Fruit fly (Drosophila melanogaster) whole organism, prepupa: Measurements from ENCODE around the gene Myo31DF.

Experiments used
- CG11902 ChIP-seq: fragments of 200-800 bp; sonication (Bioruptor generic); optimal IDR thresholded peaks from 3 replicates; lab custom pipeline; 2016; ENCODE audit warnings: missing biosample characterization, missing genetic modification characterization
- CG1621 ChIP-seq: fragments of 200-800 bp; sonication (Bioruptor generic); optimal IDR thresholded peaks from 3 replicates; lab custom pipeline; 2018; ENCODE audit warnings: missing biosample characterization, mild to moderate bottlenecking, missing genetic modification characterization
- CG34406 ChIP-seq: fragments of 200-800 bp; sonication (Bioruptor generic); optimal IDR thresholded peaks from 3 replicates; lab custom pipeline; 2016; ENCODE audit warnings: missing biosample characterization, missing genetic modification characterization
- CG6792 ChIP-seq: fragments of 200-800 bp; sonication (Bioruptor generic); optimal IDR thresholded peaks from 3 replicates; lab custom pipeline; 2016; ENCODE audit warnings: missing biosample characterization, missing genetic modification characterization
- CG6808 ChIP-seq: fragments of 200-800 bp; sonication (Bioruptor generic); optimal IDR thresholded peaks from 3 replicates; lab custom pipeline; 2017; ENCODE audit warnings: missing biosample characterization, missing genetic modification characterization, mild to moderate bottlenecking, moderate library complexity, missing genetic modification reagents
- CG8632 ChIP-seq: fragments of 200-800 bp; sonication (Bioruptor generic); optimal IDR thresholded peaks from 3 replicates; lab custom pipeline; 2016; ENCODE audit warnings: missing biosample characterization, missing genetic modification characterization
- Sox102F ChIP-seq: fragments of 200-800 bp; sonication (Bioruptor generic); optimal IDR thresholded peaks from 2 replicates; lab custom pipeline; 2016; ENCODE audit warnings: missing biosample characterization, mild to moderate bottlenecking, missing genetic modification characterization
- dsx ChIP-seq: fragments of 200-800 bp; optimal IDR thresholded peaks from 3 replicates; lab custom pipeline; 2019; ENCODE audit warnings: missing biosample characterization, mild to moderate bottlenecking, missing genetic modification characterization, moderate library complexity; ENCODE audit not compliant: poor library complexity, severe bottlenecking
- ss ChIP-seq, 2 experiments: fragments of 200-800 bp; sonication (Bioruptor generic); optimal IDR thresholded peaks; 2 replicates in 1 of 2; 3 replicates in 1 of 2; lab custom pipeline; 2017 to 2018; ENCODE audit warnings: mild to moderate bottlenecking in 2 of 2, missing biosample characterization in 2 of 2, missing genetic modification characterization in 2 of 2, moderate library complexity in 1 of 2
- svp ChIP-seq: fragments of 200-800 bp; sonication (Bioruptor generic); peaks from one replicate; lab custom pipeline; 2016; ENCODE audit warnings: missing biosample characterization, missing genetic modification characterization
- topi ChIP-seq: fragments of 200-800 bp; sonication (Bioruptor generic); optimal IDR thresholded peaks from 3 replicates; lab custom pipeline; 2016; ENCODE audit warnings: missing biosample characterization, missing genetic modification characterization
- vri ChIP-seq: fragments of 200-800 bp; sonication (Bioruptor generic); optimal IDR thresholded peaks from 3 replicates; lab custom pipeline; 2016; ENCODE audit warnings: missing biosample characterization, mild to moderate bottlenecking, missing genetic modification characterization

DNA sequence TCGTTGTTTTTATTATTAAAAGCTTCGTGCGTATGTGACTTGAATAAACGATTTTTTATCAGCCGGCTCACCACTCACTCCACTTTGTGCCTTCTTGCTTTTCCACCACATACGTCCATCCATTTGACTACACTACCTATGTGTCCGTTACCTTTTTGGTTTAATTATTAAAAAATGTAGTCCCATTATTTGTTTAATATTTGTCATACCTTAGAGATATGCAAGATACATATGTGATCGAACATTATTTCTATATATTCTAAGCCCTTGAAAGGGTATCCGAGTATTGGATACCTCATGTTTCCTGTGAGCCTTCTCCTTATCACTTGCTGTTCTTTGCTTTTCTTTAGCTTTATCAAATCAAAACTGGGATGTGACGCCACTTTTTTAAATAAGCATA, 12.6 kb upstream of the Myo31DF start:
- TF ChIP-seq dsx (GFP tag; lab: Kevin White, UChicago) = peak; percentile 86
- TF ChIP-seq CG8632 (GFP tag; lab: Kevin White, UChicago) = peak; percentile 85
- peak; percentile 71 to 84 for TF ChIP-seq ss (GFP tag; optimal IDR thresholded peaks at IDR 0.05; lab: Kevin White, UChicago)
- TF ChIP-seq vri (GFP tag; lab: Kevin White, UChicago) = peak; percentile 71
- peak; percentile 85 for TF ChIP-seq CG11902 (GFP tag; lab: Kevin White, UChicago)
- peak; percentile 84 for TF ChIP-seq CG1621 (tag; lab: Kevin White, UChicago)
- TF ChIP-seq topi = peak; percentile 90
- peak; percentile 77 for TF ChIP-seq CG6808
- TF ChIP-seq svp (GFP tag; lab: Kevin White, UChicago) = peak; percentile 96
- TF ChIP-seq CG34406 (GFP tag; lab: Kevin White, UChicago) = peak; percentile 88
- TF ChIP-seq CG6792 (GFP tag; lab: Kevin White, UChicago) = peak; percentile 91
- TF ChIP-seq Sox102F (GFP tag; lab: Kevin White, UChicago) = peak; percentile 90
